Worm (Caenorhabditis elegans) whole organism, L2 larva: ENCODE results near the gene C52G5.3.
A peak's percentile ranks its signal among the peaks of the same experiment; 100 is the strongest.

Source experiments
- C34F6.9 ChIP-seq: fragments of 150-350 bp; optimal IDR thresholded peaks from 2 replicates; lab custom pipeline; 2014; ENCODE audit warnings: missing biosample characterization, missing genetic modification characterization
- F13H6.1 ChIP-seq: sonication (generic microtip); optimal IDR thresholded peaks from 2 replicates; lab custom pipeline; 2016; ENCODE audit warnings: missing genetic modification characterization, missing compliant biosample characterization
- R02D3.7 ChIP-seq: fragments of 150-350 bp; optimal IDR thresholded peaks from 2 replicates; lab custom pipeline; 2014; ENCODE audit warnings: missing biosample characterization, missing genetic modification characterization
- ZK546.5 ChIP-seq: sonication (generic microtip); optimal IDR thresholded peaks from 2 replicates; lab custom pipeline; 2017; ENCODE audit warnings: missing biosample characterization, missing genetic modification characterization
- aly-2 ChIP-seq: fragments of 150-350 bp; optimal IDR thresholded peaks from 2 replicates; lab custom pipeline; 2014; ENCODE audit warnings: missing biosample characterization, missing genetic modification characterization
- ceh-82 ChIP-seq: fragments of 150-350 bp; optimal IDR thresholded peaks from 2 replicates; lab custom pipeline; 2014; ENCODE audit warnings: missing biosample characterization, missing genetic modification characterization
- crh-2 ChIP-seq: sonication (generic microtip); optimal IDR thresholded peaks from 2 replicates; lab custom pipeline; 2017; ENCODE audit warnings: missing biosample characterization, missing genetic modification characterization
- dmd-4 ChIP-seq: sonication (generic microtip); optimal IDR thresholded peaks from 2 replicates; lab custom pipeline; 2017; ENCODE audit warnings: missing biosample characterization, missing genetic modification characterization
- egl-27 ChIP-seq: sonication (generic microtip); optimal IDR thresholded peaks from 3 replicates; lab custom pipeline; 2017; ENCODE audit warnings: missing biosample characterization, missing genetic modification reagents, missing genetic modification characterization
- elt-1 ChIP-seq: fragments of 150-350 bp; optimal IDR thresholded peaks from 2 replicates; lab custom pipeline; 2014; ENCODE audit warnings: missing biosample characterization, missing genetic modification characterization
- fos-1 ChIP-seq: fragments of 150-350 bp; optimal IDR thresholded peaks from 2 replicates; lab custom pipeline; 2014; ENCODE audit warnings: missing biosample characterization, missing genetic modification characterization
- lin-13 ChIP-seq: fragments of 150-350 bp; optimal IDR thresholded peaks from 2 replicates; lab custom pipeline; 2014; ENCODE audit warnings: missing biosample characterization, missing genetic modification reagents, missing genetic modification characterization
- lin-39 ChIP-seq: fragments of 150-350 bp; optimal IDR thresholded peaks from 2 replicates; lab custom pipeline; 2014; ENCODE audit warnings: missing biosample characterization, missing genetic modification reagents, missing genetic modification characterization
- lsy-2 ChIP-seq, 2 experiments: fragments of 150-350 bp in 1 of 2; sonication (generic microtip) in 1 of 2; optimal IDR thresholded peaks; 2 replicates each; lab custom pipeline; 2014 to 2017; ENCODE audit warnings: missing biosample characterization in 2 of 2, missing genetic modification characterization in 2 of 2
- mdl-1 ChIP-seq, 2 experiments: fragments of 150-350 bp in 1 of 2; sonication (generic microtip) in 1 of 2; optimal IDR thresholded peaks; 2 replicates each; lab custom pipeline; 2017; ENCODE audit warnings: missing biosample characterization in 2 of 2, missing genetic modification characterization in 2 of 2
- nhr-10 ChIP-seq: sonication (generic microtip); optimal IDR thresholded peaks from 2 replicates; lab custom pipeline; 2017; ENCODE audit warnings: missing biosample characterization, missing genetic modification characterization
- nhr-12 ChIP-seq: fragments of 150-350 bp; optimal IDR thresholded peaks from 2 replicates; lab custom pipeline; 2014; ENCODE audit warnings: missing biosample characterization, missing genetic modification characterization
- nhr-129 ChIP-seq: fragments of 150-350 bp; optimal IDR thresholded peaks from 2 replicates; lab custom pipeline; 2014; ENCODE audit warnings: missing biosample characterization, missing genetic modification characterization
- nhr-23 ChIP-seq: fragments of 150-350 bp; optimal IDR thresholded peaks from 2 replicates; lab custom pipeline; 2014; ENCODE audit warnings: missing biosample characterization, missing genetic modification reagents, missing genetic modification characterization
- nhr-237 ChIP-seq: fragments of 150-350 bp; optimal IDR thresholded peaks from 2 replicates; lab custom pipeline; 2014; ENCODE audit warnings: missing biosample characterization, missing genetic modification characterization
- nhr-6 ChIP-seq: fragments of 150-350 bp; optimal IDR thresholded peaks from 2 replicates; lab custom pipeline; 2014; ENCODE audit warnings: missing biosample characterization, missing genetic modification characterization
- peb-1 ChIP-seq: fragments of 150-350 bp; optimal IDR thresholded peaks from 2 replicates; lab custom pipeline; 2014; ENCODE audit warnings: missing biosample characterization, missing genetic modification characterization
- skn-1 ChIP-seq: sonication (generic microtip); optimal IDR thresholded peaks from 2 replicates; lab custom pipeline; 2017; ENCODE audit warnings: missing biosample characterization, missing genetic modification characterization
- sma-3 ChIP-seq: sonication (generic microtip); optimal IDR thresholded peaks from 2 replicates; lab custom pipeline; 2016; ENCODE audit warnings: missing genetic modification reagents, missing genetic modification characterization, missing compliant biosample characterization
- sma-9 ChIP-seq, 2 experiments: fragments of 150-350 bp in 1 of 2; sonication (generic microtip) in 1 of 2; optimal IDR thresholded peaks; 2 replicates each; lab custom pipeline; 2014 to 2016; ENCODE audit warnings: missing genetic modification characterization in 2 of 2, mild to moderate bottlenecking in 1 of 2, missing biosample characterization in 1 of 2, missing compliant biosample characterization in 1 of 2, missing genetic modification reagents in 1 of 2, moderate library complexity in 1 of 2
- snpc-4 ChIP-seq: fragments of 150-350 bp; optimal IDR thresholded peaks from 2 replicates; lab custom pipeline; 2014; ENCODE audit warnings: missing biosample characterization, missing genetic modification characterization
- unc-39 ChIP-seq: fragments of 150-350 bp; optimal IDR thresholded peaks from 2 replicates; lab custom pipeline; 2014; ENCODE audit warnings: missing biosample characterization, missing genetic modification characterization
- unc-62 ChIP-seq: fragments of 150-350 bp; optimal IDR thresholded peaks from 2 replicates; lab custom pipeline; 2014; ENCODE audit warnings: missing biosample characterization, missing genetic modification reagents, missing genetic modification characterization
- zag-1 ChIP-seq: fragments of 150-350 bp; optimal IDR thresholded peaks from 2 replicates; lab custom pipeline; 2014; ENCODE audit warnings: missing biosample characterization, missing genetic modification characterization
- ztf-1 ChIP-seq: fragments of 200-800 bp; sonication (Bioruptor generic); conservative IDR thresholded peaks from 2 replicates; pipeline ENCODE4 v1.3.6; 2022; ENCODE audit warnings: missing genetic modification characterization, missing compliant biosample characterization

C52G5.3 gene

DNA sequence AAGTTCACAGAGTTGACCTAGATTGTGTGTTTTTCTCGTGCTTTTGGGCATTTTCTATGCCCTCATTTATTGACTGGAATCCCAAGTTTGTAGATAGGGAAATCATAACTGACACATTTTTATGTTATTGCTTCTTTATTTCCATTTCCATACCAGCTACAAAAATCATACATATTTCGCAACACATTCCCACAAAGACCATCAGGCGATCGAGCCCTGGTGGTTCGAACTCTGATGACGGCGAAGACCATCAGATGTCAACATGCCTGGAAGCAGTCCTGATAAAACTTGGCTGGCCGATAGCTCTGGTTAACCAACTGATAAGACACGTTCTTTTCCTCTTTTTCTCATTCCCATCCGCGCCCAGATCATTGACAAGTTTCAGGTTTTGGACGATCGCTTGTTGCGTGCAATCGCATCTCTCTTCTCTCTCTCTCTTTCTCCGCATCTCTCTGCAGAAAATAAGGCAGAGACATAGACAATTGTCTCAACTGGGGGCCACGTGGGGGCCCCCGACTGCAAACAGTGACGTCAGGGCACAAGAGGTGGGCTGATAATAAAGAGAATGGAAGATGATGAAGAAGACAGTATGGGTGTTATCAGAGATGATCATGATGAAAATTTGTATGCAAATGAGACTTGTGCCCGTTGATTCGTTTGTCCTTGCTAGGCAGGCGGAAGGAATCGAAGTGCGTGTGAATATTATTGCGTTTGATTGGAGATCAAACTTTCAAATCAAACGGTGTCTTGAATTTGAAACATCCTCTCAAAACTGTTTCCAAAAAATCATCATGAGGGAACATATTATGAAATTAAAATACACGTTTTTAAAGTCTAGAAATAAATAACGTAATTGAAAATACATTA lies 26.3 kb upstream of the C52G5.3 start (continued):
- no peak for TF ChIP-seq R02D3.7 (tag; lab: Kevin White, UChicago)
- no peak for TF ChIP-seq nhr-237 (tag; lab: Kevin White, UChicago)
- TF ChIP-seq dmd-4 (tag; lab: Kevin White, UChicago) = no peak

DNA sequence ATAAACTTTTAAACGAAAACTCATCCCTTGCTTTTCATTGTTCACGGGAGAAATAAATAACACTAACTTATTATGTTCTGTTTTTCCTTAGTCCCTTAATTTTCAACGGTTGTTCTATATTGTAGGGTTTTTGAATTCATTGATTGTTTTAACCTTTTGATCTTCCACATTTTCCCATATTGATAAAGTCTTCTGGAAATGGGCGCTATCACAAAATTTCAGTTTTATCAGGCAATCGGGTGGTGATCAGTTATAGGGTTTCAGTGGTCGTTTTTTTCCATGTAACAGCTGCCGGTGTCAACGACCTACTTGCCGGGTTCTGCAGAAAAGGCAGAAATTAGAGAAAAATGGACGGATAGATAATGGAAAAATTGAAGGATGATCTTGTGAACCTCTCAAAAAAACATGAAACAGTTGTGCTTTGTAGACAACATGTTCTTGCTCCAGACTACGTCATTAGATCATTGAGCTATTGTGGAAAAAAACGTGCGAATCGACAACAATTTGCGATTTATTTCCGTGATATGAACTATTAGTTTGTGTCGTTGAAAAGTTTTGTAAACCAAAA lies 24.0 kb upstream of the C52G5.3 start:
- TF ChIP-seq fos-1 (tag; lab: Kevin White, UChicago) (peak; percentile 41), lsy-2 (tag; optimal IDR thresholded peaks at IDR 0.05; lab: Kevin White, UChicago) (peak in 1 of 2 experiments; percentile 18), sma-3 (GFP tag; lab: Kevin White, UChicago) (no peak), sma-9 (GFP tag; optimal IDR thresholded peaks at IDR 0.05; lab: Kevin White, UChicago) (peak; percentile 62), sma-9 (tag; optimal IDR thresholded peaks at IDR 0.05; lab: Kevin White, UChicago) (no peak), unc-39 (tag; lab: Kevin White, UChicago) (no peak), unc-62 (no peak), F13H6.1 (tag; lab: Kevin White, UChicago) (peak; percentile 62), C34F6.9 (tag; lab: Kevin White, UChicago) (peak; percentile 26), nhr-129 (tag; lab: Kevin White, UChicago) (peak; percentile 64)

DNA sequence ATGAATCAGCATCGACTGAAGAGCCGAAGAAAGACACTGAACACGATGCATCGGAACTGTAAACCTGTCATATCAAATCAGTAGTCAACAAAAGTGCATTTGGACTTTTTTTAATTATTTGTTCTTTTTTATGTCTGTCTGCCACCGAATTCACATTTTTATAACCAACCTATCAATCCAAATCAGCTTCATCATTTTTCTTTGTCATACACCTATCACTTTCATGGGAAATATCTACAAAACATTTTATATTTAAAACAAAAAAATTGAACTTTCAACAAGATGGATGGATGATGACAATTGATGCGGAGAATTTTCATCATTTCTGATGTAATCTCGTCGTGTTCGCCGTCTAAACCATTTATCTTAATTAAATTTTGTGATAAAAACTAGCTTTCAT lies 23.5 kb upstream of the C52G5.3 start:
- no peak for TF ChIP-seq ztf-1
- no peak for TF ChIP-seq ZK546.5 (tag; lab: Kevin White, UChicago)
- TF ChIP-seq mdl-1 (tag; optimal IDR thresholded peaks at IDR 0.05; lab: Kevin White, UChicago) = no peak
- no peak for TF ChIP-seq lsy-2 (tag; optimal IDR thresholded peaks at IDR 0.05; lab: Kevin White, UChicago)
- peak; percentile 12 for TF ChIP-seq fos-1 (tag; lab: Kevin White, UChicago)
- no peak for TF ChIP-seq aly-2 (tag; lab: Kevin White, UChicago)
- TF ChIP-seq sma-3 (GFP tag; lab: Kevin White, UChicago) = peak; percentile 14

DNA sequence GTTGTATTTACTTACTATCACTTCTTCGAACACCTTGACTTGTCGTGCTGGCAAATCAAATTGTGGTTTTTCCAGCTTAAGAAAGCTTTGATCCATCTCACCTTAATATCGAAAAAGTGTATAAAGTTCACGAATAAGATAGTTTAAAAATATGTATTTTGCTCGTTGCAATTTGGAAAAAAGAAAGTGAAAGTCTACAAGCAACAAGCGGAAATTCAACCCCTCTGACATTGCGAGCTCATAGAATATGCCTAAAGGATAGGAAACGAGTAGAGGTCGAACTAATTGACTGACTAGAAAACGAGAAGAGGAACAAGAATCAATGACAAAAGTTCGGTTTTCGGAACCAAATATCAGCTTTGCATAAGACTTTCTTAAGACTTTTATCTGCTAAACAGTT lies 17.9 kb upstream of the C52G5.3 start, which contains the start of gene T14G8.4:
Gene T14G8.4, minus strand, starts transcription at position 101 of the 400 bp plus-strand sequence.
- TF ChIP-seq aly-2 (tag; lab: Kevin White, UChicago) = no peak
- TF ChIP-seq elt-1 (tag; lab: Kevin White, UChicago) = no peak
- no peak for TF ChIP-seq crh-2 (tag; lab: Kevin White, UChicago)
- TF ChIP-seq ceh-82 (tag; lab: Kevin White, UChicago) = no peak
- no peak for TF ChIP-seq nhr-23 (tag; lab: Kevin White, UChicago)
- TF ChIP-seq unc-39 (tag; lab: Kevin White, UChicago) = no peak
- no peak for TF ChIP-seq mdl-1 (tag; optimal IDR thresholded peaks at IDR 0.05; lab: Kevin White, UChicago)
- TF ChIP-seq ZK546.5 (tag; lab: Kevin White, UChicago) = no peak
- TF ChIP-seq zag-1 (tag; lab: Kevin White, UChicago) = no peak
- TF ChIP-seq skn-1 (tag; lab: Kevin White, UChicago) = no peak
- no peak for TF ChIP-seq lin-39 (tag; lab: Kevin White, UChicago)
- no peak for TF ChIP-seq egl-27 (tag; lab: Kevin White, UChicago)
- TF ChIP-seq peb-1 = no peak
- no peak for TF ChIP-seq unc-62
- TF ChIP-seq nhr-6 = no peak
- TF ChIP-seq snpc-4 (tag; lab: Kevin White, UChicago) = no peak
- TF ChIP-seq, all 48 proteins: peak for 0

DNA sequence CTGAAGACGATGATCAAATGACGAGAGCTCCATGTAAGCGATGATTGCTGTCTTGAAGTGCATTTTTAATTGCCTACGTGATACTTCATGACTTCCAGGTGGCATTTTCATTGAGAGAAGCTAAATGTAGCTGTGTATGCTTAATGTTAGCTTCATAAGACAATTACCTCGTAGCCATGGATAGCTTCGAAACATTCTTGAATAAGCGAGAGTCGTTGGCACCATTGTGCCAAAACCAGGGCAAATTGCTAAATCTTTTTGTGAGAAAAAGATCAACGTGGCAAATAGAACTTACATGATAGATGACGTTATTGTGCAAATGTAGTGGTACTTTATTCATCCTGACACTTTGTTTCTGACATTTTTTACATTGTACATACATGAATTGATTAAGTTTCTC lies 17.3 kb upstream of the C52G5.3 start:
- no peak for TF ChIP-seq nhr-10 (tag; lab: Kevin White, UChicago)
- no peak for TF ChIP-seq F13H6.1 (tag; lab: Kevin White, UChicago)
- no peak for TF ChIP-seq nhr-12 (tag; lab: Kevin White, UChicago)
- no peak for TF ChIP-seq nhr-129 (tag; lab: Kevin White, UChicago)
- no peak for TF ChIP-seq lin-13
- TF ChIP-seq sma-3 (GFP tag; lab: Kevin White, UChicago) = no peak
